Worm (Caenorhabditis elegans): ENCODE data around the gene ptr-18.

ptr-18 gene

ce11 chrII:12965538-12965588, at the start of gene ptr-18:
ptr-18 (plus strand) TSS chrII:12965546.
- no peak for TF ChIP-seq T07F8.4 (tag; optimal IDR thresholded peaks at IDR 0.05)
- no peak for TF ChIP-seq B0261.1 (tag; optimal IDR thresholded peaks at IDR 0.05)
- no peak for TF ChIP-seq repo-1 (tag; optimal IDR thresholded peaks at IDR 0.05)
- TF ChIP-seq tlf-1 (GFP tag; optimal IDR thresholded peaks at IDR 0.05), result no peak
- TF ChIP-seq mel-28 (tag; optimal IDR thresholded peaks at IDR 0.05; ENCODE audit: borderline replicate concordance), result no peak
- TF ChIP-seq ceh-100 (GFP tag; IDR thresholded peaks at IDR 0.05), result no peak
- TF ChIP-seq ceh-91 (GFP tag; IDR thresholded peaks at IDR 0.05), result no peak
- TF ChIP-seq ceh-58 (GFP tag; IDR thresholded peaks at IDR 0.05), result no peak
- TF ChIP-seq snpc-1.1 (tag; optimal IDR thresholded peaks at IDR 0.05; ENCODE audit: insufficient read depth), result no peak
- no peak for TF ChIP-seq rpc-1 (optimal IDR thresholded peaks at IDR 0.05)
- TF ChIP-seq rpc-1 (tag; optimal IDR thresholded peaks at IDR 0.05), result no peak
- TF ChIP-seq K11D2.4 (GFP tag; IDR thresholded peaks at IDR 0.05), result no peak
- no peak for TF ChIP-seq Y53F4B.3 (GFP tag; IDR thresholded peaks at IDR 0.05)
- TF ChIP-seq F52B5.7 (tag; optimal IDR thresholded peaks at IDR 0.05), result no peak

- TF ChIP-seq ztf-22 (GFP tag; optimal IDR thresholded peaks at IDR 0.05), result no peak
- TF ChIP-seq snpc-1.1 (tag; optimal IDR thresholded peaks at IDR 0.05; ENCODE audit: insufficient read depth), result peak; percentile 73
- TF ChIP-seq ztf-25 (GFP tag; IDR thresholded peaks at IDR 0.05), result no peak
- TF ChIP-seq aptf-3 (GFP tag; IDR thresholded peaks at IDR 0.05), result no peak
- TF ChIP-seq Y53G8AR.9 (GFP tag; conservative IDR thresholded peaks at IDR 0.05), result no peak
- TF ChIP-seq lir-1 (GFP tag; conservative IDR thresholded peaks at IDR 0.05), result no peak
- TF ChIP-seq ZK185.1 (tag; optimal IDR thresholded peaks at IDR 0.05; ENCODE audit: poor library complexity, severe bottlenecking), result no peak
- TF ChIP-seq K12H6.12 (tag; optimal IDR thresholded peaks at IDR 0.05), result no peak
- peak; percentile 94 for TF ChIP-seq madf-6 (GFP tag; IDR thresholded peaks at IDR 0.05)
- TF ChIP-seq ceh-58 (GFP tag; IDR thresholded peaks at IDR 0.05), result no peak
- no peak for TF ChIP-seq nhr-90 (tag; optimal IDR thresholded peaks at IDR 0.05)
- TF ChIP-seq F37B4.10 (GFP tag; IDR thresholded peaks at IDR 0.05), result no peak
- TF ChIP-seq lsl-1 (GFP tag; optimal IDR thresholded peaks at IDR 0.05), result peak; percentile 94
- no peak for TF ChIP-seq lag-1 (GFP tag; IDR thresholded peaks at IDR 0.05)
- TF ChIP-seq xnd-1 (tag; optimal IDR thresholded peaks at IDR 0.05), result peak; percentile 71
- no peak for TF ChIP-seq zim-3 (tag; optimal IDR thresholded peaks at IDR 0.05)
- no peak for TF ChIP-seq ztf-26 (tag; optimal IDR thresholded peaks at IDR 0.05)
- TF ChIP-seq Y79H2A.3 (GFP tag; conservative IDR thresholded peaks at IDR 0.05), result 0 out of 2 replicates have a peak, but pooled peaks have one; percentile 24
- peak; percentile 36; the same call in 1 of the 2 replicates for TF ChIP-seq Y53F4B.3 (GFP tag; IDR thresholded peaks at IDR 0.05)
- TF ChIP-seq ekl-4 (GFP tag; IDR thresholded peaks at IDR 0.05), result no peak
- TF ChIP-seq gei-17 (GFP tag; optimal IDR thresholded peaks at IDR 0.05), result no peak
- no peak for TF ChIP-seq F39B2.1 (GFP tag; IDR thresholded peaks at IDR 0.05)
- TF ChIP-seq ztf-28 (GFP tag; IDR thresholded peaks at IDR 0.05), result 0 out of 2 replicates have a peak, but pooled peaks have one; percentile 70
- TF ChIP-seq F23B12.7 (tag; optimal IDR thresholded peaks at IDR 0.05; ENCODE audit: insufficient read depth), result peak; percentile 44
- TF ChIP-seq dpl-1 (GFP tag; optimal IDR thresholded peaks at IDR 0.05), result peak; percentile 88
- TF ChIP-seq let-607 (tag; optimal IDR thresholded peaks at IDR 0.05), result no peak
- no peak for TF ChIP-seq egrh-3 (GFP tag; IDR thresholded peaks at IDR 0.05)
- TF ChIP-seq B0261.1 (tag; optimal IDR thresholded peaks at IDR 0.05), result no peak
- TF ChIP-seq tbx-9 (tag; optimal IDR thresholded peaks at IDR 0.05; ENCODE audit: borderline replicate concordance), result no peak
- no peak for TF ChIP-seq hmg-20 (GFP tag; IDR thresholded peaks at IDR 0.05)
- no peak for TF ChIP-seq ama-1 (optimal IDR thresholded peaks at IDR 0.05)
- TF ChIP-seq ama-1 (GFP tag; optimal IDR thresholded peaks at IDR 0.05), result no peak
- no peak for TF ChIP-seq ceh-27 (GFP tag; optimal IDR thresholded peaks at IDR 0.05)
- TF ChIP-seq hsf-1 (GFP tag; IDR thresholded peaks at IDR 0.05), result peak; percentile 79
- TF ChIP-seq repo-1 (tag; optimal IDR thresholded peaks at IDR 0.05), result no peak
- peak; percentile 96 for TF ChIP-seq F33H1.4 (GFP tag; IDR thresholded peaks at IDR 0.05)
- peak; percentile 46 for TF ChIP-seq tbp1 (GFP tag; optimal IDR thresholded peaks at IDR 0.05)
- TF ChIP-seq mxl-1 (tag; optimal IDR thresholded peaks at IDR 0.05), result no peak
- no peak for TF ChIP-seq nfya-1 (tag; optimal IDR thresholded peaks at IDR 0.05; ENCODE audit: borderline replicate concordance, insufficient read depth)
Measured at ce11 chrII:12918960-12919553, 46.3 kb upstream of the ptr-18 start, which contains the start of the genes F58G1.2 and wago-4. F58G1.2 (minus strand) TSS chrII:12919010. wago-4 (plus strand) TSS chrII:12919551.
